Fruit fly (Drosophila melanogaster) whole organism, pupa: ENCODE results near the gene CG13287.
A peak's percentile ranks its signal among the peaks of the same experiment; 100 is the strongest.

Experiments used
- CG10348 ChIP-seq: fragments of 200-800 bp; sonication (Bioruptor generic); IDR thresholded peaks from 2 replicates; pipeline ENCODE4 v1.3.6; 2022; ENCODE audit warnings: missing biosample characterization, missing genetic modification characterization
- CG12605 ChIP-seq: fragments of 200-800 bp; sonication (Bioruptor generic); IDR thresholded peaks from 2 replicates; pipeline ENCODE4 v1.3.6; 2022; ENCODE audit warnings: missing biosample characterization, missing genetic modification characterization
- CG13204 ChIP-seq: fragments of 200-800 bp; sonication (Bioruptor generic); optimal IDR thresholded peaks from 2 replicates; lab custom pipeline; 2018; ENCODE audit warnings: missing biosample characterization, mild to moderate bottlenecking, missing genetic modification characterization, moderate library complexity
- CG14655 ChIP-seq: fragments of 200-800 bp; sonication (Bioruptor generic); optimal IDR thresholded peaks from 3 replicates; lab custom pipeline; 2017; ENCODE audit warnings: mild to moderate bottlenecking, missing biosample characterization, missing genetic modification reagents, missing genetic modification characterization
- CG15710 ChIP-seq: fragments of 200-800 bp; sonication (Bioruptor generic); optimal IDR thresholded peaks from 2 replicates; lab custom pipeline; 2018; ENCODE audit warnings: missing biosample characterization, mild to moderate bottlenecking, missing genetic modification characterization, moderate library complexity
- CG17806 ChIP-seq: fragments of 200-800 bp; sonication (Bioruptor generic); optimal IDR thresholded peaks from 2 replicates; lab custom pipeline; 2018; ENCODE audit warnings: missing biosample characterization, mild to moderate bottlenecking, missing genetic modification characterization, moderate library complexity
- CG32121 ChIP-seq: fragments of 200-800 bp; sonication (Bioruptor generic); IDR thresholded peaks from 2 replicates; pipeline ENCODE4 v1.3.6; 2022; ENCODE audit warnings: missing biosample characterization, missing genetic modification characterization
- CG34367 ChIP-seq: fragments of 200-800 bp; sonication (Bioruptor generic); optimal IDR thresholded peaks from 2 replicates; lab custom pipeline; 2018; ENCODE audit warnings: missing biosample characterization, mild to moderate bottlenecking, missing genetic modification characterization
- CG4496 ChIP-seq: fragments of 200-800 bp; sonication (Bioruptor generic); IDR thresholded peaks from 3 replicates; pipeline ENCODE4 v1.3.6; 2022; ENCODE audit warnings: missing biosample characterization, missing genetic modification characterization
- CG8159 ChIP-seq: fragments of 200-800 bp; sonication (Bioruptor generic); optimal IDR thresholded peaks from 3 replicates; lab custom pipeline; 2018; ENCODE audit warnings: missing biosample characterization, mild to moderate bottlenecking, missing genetic modification characterization, moderate library complexity
- CG8301 ChIP-seq: fragments of 200-800 bp; sonication (Bioruptor generic); optimal IDR thresholded peaks from 2 replicates; lab custom pipeline; 2018; ENCODE audit warnings: missing biosample characterization, mild to moderate bottlenecking, missing genetic modification characterization
- CG9948 ChIP-seq: fragments of 200-800 bp; sonication (Bioruptor generic); optimal IDR thresholded peaks from 2 replicates; lab custom pipeline; 2018; ENCODE audit warnings: missing biosample characterization, mild to moderate bottlenecking, missing genetic modification characterization, moderate library complexity
- D1 ChIP-seq: fragments of 200-800 bp; sonication (Bioruptor generic); optimal IDR thresholded peaks from 2 replicates; lab custom pipeline; 2018; ENCODE audit warnings: missing biosample characterization, mild to moderate bottlenecking, missing genetic modification characterization, moderate library complexity
- EcR ChIP-seq: fragments of 200-800 bp; sonication (Bioruptor generic); optimal IDR thresholded peaks from 3 replicates; lab custom pipeline; 2019; ENCODE audit warnings: missing biosample characterization, missing genetic modification characterization, mild to moderate bottlenecking, moderate library complexity, missing genetic modification reagents
- Ets98B ChIP-seq: fragments of 200-800 bp; sonication (Bioruptor generic); IDR thresholded peaks from 2 replicates; pipeline ENCODE4 v1.3.6; 2022; ENCODE audit warnings: missing biosample characterization, missing genetic modification characterization
- Pif1A ChIP-seq: fragments of 200-800 bp; sonication (Bioruptor generic); optimal IDR thresholded peaks from 3 replicates; lab custom pipeline; 2016; ENCODE audit warnings: missing biosample characterization, missing genetic modification characterization
- Pif1B ChIP-seq: fragments of 200-800 bp; sonication (Bioruptor generic); optimal IDR thresholded peaks from 3 replicates; lab custom pipeline; 2016; ENCODE audit warnings: missing biosample characterization, missing genetic modification characterization
- Snoo ChIP-seq: fragments of 200-800 bp; sonication (Bioruptor generic); optimal IDR thresholded peaks from 3 replicates; lab custom pipeline; 2017; ENCODE audit warnings: missing biosample characterization, mild to moderate bottlenecking, missing genetic modification characterization, inconsistent platforms
- fd96Ca ChIP-seq: fragments of 200-800 bp; sonication (Bioruptor generic); IDR thresholded peaks from 3 replicates; pipeline ENCODE4 v1.3.6; 2022; ENCODE audit warnings: missing biosample characterization, missing genetic modification characterization
- gl ChIP-seq: fragments of 200-800 bp; sonication (Bioruptor generic); optimal IDR thresholded peaks from 2 replicates; lab custom pipeline; 2018; ENCODE audit warnings: missing biosample characterization, mild to moderate bottlenecking, missing genetic modification characterization
- rn ChIP-seq: fragments of 200-800 bp; sonication (Bioruptor generic); IDR thresholded peaks from 2 replicates; pipeline ENCODE4 v1.3.6; 2022; ENCODE audit warnings: missing biosample characterization, missing genetic modification characterization

Gene CG13287

DNA sequence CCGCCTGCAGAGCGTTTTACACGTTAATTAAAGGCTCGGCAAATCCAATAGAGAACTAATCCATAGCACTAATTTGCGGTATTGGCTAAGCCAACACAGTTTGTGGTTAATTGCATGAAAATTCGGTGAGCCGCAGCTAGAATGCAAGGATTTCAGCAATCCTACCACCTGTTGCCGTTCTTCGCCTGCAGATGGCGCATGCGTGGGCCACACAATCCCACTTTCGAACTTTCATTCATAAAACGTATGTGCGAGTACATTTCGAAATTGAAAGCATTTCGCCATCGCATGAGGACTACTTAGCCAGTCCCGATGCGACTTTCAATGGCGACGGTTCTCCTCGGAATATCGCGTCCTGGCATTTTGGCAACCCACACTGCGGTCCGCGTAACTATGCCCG lies 25.0 kb downstream of the CG13287 start, which contains the start of gene CG13288:
Gene CG13288, plus strand, starts transcription at position 305 of the 400 bp plus-strand sequence.
- TF ChIP-seq D1 (tag; lab: Kevin White, UChicago) = no peak
- TF ChIP-seq Pif1A = no peak
- peak; percentile 85 for TF ChIP-seq CG12605 (GFP tag; lab: Robert Waterston, UW)

DNA sequence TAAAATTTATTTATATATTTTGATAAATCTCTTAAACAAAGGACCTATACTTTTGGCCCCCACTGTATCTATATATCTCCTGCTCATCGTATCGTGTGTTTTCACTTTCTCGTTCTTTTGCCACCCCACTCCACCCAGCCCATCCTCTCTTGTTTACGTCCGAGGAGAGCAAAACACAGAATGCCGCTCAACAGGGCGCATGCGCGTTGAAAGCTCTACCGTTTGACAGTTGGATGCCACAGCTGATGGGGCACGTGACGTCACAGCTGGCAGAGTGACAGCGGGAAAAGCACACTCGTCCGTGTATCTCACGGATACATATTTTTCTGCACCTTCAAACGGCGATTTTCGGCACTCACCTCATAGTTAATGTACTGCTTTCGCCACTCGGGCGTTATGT lies 38.7 kb downstream of the CG13287 start:
- TF ChIP-seq gl (tag; lab: Kevin White, UChicago) = no peak
- TF ChIP-seq CG34367 (tag; lab: Kevin White, UChicago) = no peak
- TF ChIP-seq CG8301 = no peak
- no peak for TF ChIP-seq Pif1B (GFP tag; lab: Kevin White, UChicago)
- TF ChIP-seq CG9948 (tag; lab: Kevin White, UChicago) = no peak
- TF ChIP-seq fd96Ca (GFP tag; lab: Robert Waterston, UW) = no peak
- TF ChIP-seq D1 (tag; lab: Kevin White, UChicago) = no peak
- no peak for TF ChIP-seq CG4496 (GFP tag; lab: Robert Waterston, UW)
- TF ChIP-seq CG13204 (GFP tag; lab: Kevin White, UChicago) = no peak
- no peak for TF ChIP-seq CG14655 (GFP tag; lab: Kevin White, UChicago)
- TF ChIP-seq Snoo (tag; lab: Kevin White, UChicago) = no peak
- no peak for TF ChIP-seq CG12605 (GFP tag; lab: Robert Waterston, UW)

dm6 chr3L:5921216-5921615 lies 39.1 kb downstream of the CG13287 start, which contains the start of gene PXo:
Gene PXo (minus strand): TSS chr3L:5921316.
- TF ChIP-seq fd96Ca (GFP tag; lab: Robert Waterston, UW) (no peak), CG12605 (GFP tag; lab: Robert Waterston, UW) (no peak), CG34367 (tag; lab: Kevin White, UChicago) (no peak), CG15710 (tag; lab: Kevin White, UChicago) (no peak), CG9948 (tag; lab: Kevin White, UChicago) (no peak), CG14655 (GFP tag; lab: Kevin White, UChicago) (no peak), EcR (GFP tag; lab: Kevin White, UChicago) (no peak), CG10348 (GFP tag; lab: Robert Waterston, UW) (no peak)

DNA sequence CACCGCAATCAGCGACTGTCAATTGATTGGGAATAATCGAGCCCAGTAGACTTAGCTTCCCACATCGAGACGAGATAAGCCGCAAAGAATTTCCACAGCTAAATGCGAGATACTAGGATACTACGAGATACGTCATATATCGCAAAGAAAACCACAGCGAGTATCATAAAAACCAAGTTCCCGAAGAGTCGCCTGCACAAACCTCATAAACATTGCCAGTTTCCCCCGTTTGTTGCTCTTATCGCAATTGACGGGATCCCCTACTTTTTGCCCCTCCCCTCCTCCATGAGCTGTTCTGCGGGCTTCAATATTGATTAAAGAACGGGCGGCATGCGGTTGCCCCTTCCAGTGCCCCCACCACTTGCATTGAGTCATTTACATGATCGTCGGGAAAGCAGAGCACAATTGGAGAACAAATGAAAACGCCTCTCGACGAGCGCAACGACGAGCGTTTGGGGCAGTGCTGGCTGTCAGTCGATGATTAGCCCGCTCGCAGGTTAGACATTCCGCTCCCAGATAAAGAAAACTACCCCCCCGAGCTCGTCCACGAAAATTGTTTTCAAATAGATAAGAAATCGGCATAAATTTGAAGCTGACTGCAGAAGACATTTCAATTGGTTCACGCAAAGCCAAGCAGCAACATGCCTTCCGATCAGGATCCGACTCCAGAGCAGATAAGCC lies 40.0 kb downstream of the CG13287 start, which contains the start of gene CG32407:
Gene CG32407, plus strand, starts transcription at position 51 of the 681 bp plus-strand sequence.
- 0 out of 3 replicates have a peak, but pooled peaks have one; percentile 42 for TF ChIP-seq fd96Ca (GFP tag; lab: Robert Waterston, UW)
- TF ChIP-seq Ets98B (GFP tag; lab: Robert Waterston, UW) = peak; percentile 41; the same call in 1 of the 2 replicates
- TF ChIP-seq CG34367 (tag; lab: Kevin White, UChicago) = peak; percentile 21
- TF ChIP-seq CG14655 (GFP tag; lab: Kevin White, UChicago) = no peak
- TF ChIP-seq CG13204 (GFP tag; lab: Kevin White, UChicago) = peak; percentile 76
- peak; percentile 56; the same call in 1 of the 3 replicates for TF ChIP-seq CG4496 (GFP tag; lab: Robert Waterston, UW)
- TF ChIP-seq Pif1A = no peak
- 0 out of 2 replicates have a peak, but pooled peaks have one; percentile 11 for TF ChIP-seq CG32121

DNA sequence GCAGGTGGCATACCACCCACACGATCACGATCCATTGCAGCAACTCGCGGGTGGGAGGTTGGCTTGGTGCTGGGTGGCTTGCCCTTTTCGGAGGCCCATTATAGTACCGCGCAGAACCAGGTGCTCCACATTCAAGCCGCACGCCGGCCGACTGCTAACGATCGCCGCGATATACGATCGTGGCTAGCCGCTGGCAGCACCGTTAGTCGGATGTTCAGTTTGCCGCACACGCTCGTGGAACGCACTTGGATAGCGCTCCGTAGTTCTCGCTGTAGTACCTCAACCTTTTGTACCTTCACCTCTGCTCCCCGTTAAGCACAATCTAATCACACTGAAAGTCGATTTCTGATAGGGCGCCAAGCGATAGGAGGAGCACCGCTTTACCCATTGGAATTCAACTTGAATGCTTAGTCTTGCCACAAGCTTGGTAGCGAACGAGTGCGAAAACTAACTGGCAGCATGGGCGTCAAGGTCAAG lies 41.6 kb downstream of the CG13287 start, which contains the start of gene CG33523:
Gene CG33523, plus strand, starts transcription at position 217 of the 477 bp plus-strand sequence.
- TF ChIP-seq CG34367 (tag; lab: Kevin White, UChicago) (no peak), CG12605 (GFP tag; lab: Robert Waterston, UW) (no peak), CG32121 (0 out of 2 replicates have a peak, but pooled peaks have one; percentile 19), Pif1A (no peak)

- TF ChIP-seq Pif1A (peak; percentile 23), CG17806 (no peak), CG8301 (peak; percentile 13), EcR (GFP tag; lab: Kevin White, UChicago) (peak; percentile 55), CG10348 (GFP tag; lab: Robert Waterston, UW) (no peak), rn (no peak), CG8159 (tag; lab: Kevin White, UChicago) (no peak), CG9948 (tag; lab: Kevin White, UChicago) (no peak), CG34367 (tag; lab: Kevin White, UChicago) (no peak), Ets98B (GFP tag; lab: Robert Waterston, UW) (peak; percentile 60; the same call in 1 of the 2 replicates), gl (tag; lab: Kevin White, UChicago) (no peak), Snoo (tag; lab: Kevin White, UChicago) (peak; percentile 20), D1 (tag; lab: Kevin White, UChicago) (no peak), Pif1B (GFP tag; lab: Kevin White, UChicago) (peak; percentile 34), fd96Ca (GFP tag; lab: Robert Waterston, UW) (peak; percentile 12; the same call in 1 of the 3 replicates), CG4496 (GFP tag; lab: Robert Waterston, UW) (peak; percentile 66; the same call in 2 of the 3 replicates), CG32121 (peak; percentile 68), CG13204 (GFP tag; lab: Kevin White, UChicago) (no peak), CG15710 (tag; lab: Kevin White, UChicago) (peak; percentile 5), CG14655 (GFP tag; lab: Kevin White, UChicago) (no peak), CG12605 (GFP tag; lab: Robert Waterston, UW) (peak; percentile 12; the same call in 1 of the 2 replicates)
- TF ChIP-seq, all 21 proteins: peak for 11
Observed at dm6 chr3L:5926015-5926988, 44.2 kb downstream of the CG13287 start.
